Worm (Caenorhabditis elegans) whole organism, young adult: Measurements from ENCODE around the gene kbp-3.

Experiments used
- B0035.1 ChIP-seq: sonication (generic microtip); optimal IDR thresholded peaks from 2 replicates; lab custom pipeline; 2016; ENCODE audit warnings: missing genetic modification characterization, mild to moderate bottlenecking, missing compliant biosample characterization, missing genotype, missing genetic modification reagents
- B0261.1 ChIP-seq: sonication (generic microtip); optimal IDR thresholded peaks from 2 replicates; lab custom pipeline; 2016; ENCODE audit warnings: mild to moderate bottlenecking, missing genetic modification characterization, moderate library complexity, missing compliant biosample characterization
- C17E4.6 ChIP-seq: fragments of 200-800 bp; sonication (Bioruptor generic); IDR thresholded peaks from 2 replicates; pipeline ENCODE4 v1.3.6; 2022; ENCODE audit warnings: missing genetic modification reagents, missing genetic modification characterization, missing compliant biosample characterization
- F33H1.4 ChIP-seq: fragments of 200-800 bp; sonication (Bioruptor generic); IDR thresholded peaks from 2 replicates; pipeline ENCODE4 v1.3.6; 2022; ENCODE audit warnings: missing genetic modification reagents, missing genetic modification characterization, missing compliant biosample characterization
- F49E8.2 ChIP-seq: sonication (generic microtip); optimal IDR thresholded peaks from 3 replicates; lab custom pipeline; 2017; ENCODE audit warnings: missing genetic modification characterization, mild to moderate bottlenecking, missing compliant biosample characterization, antibody characterized with exemption, moderate library complexity; ENCODE audit not compliant: insufficient read depth
- F57A8.1 ChIP-seq: fragments of 200-800 bp; sonication (Bioruptor generic); optimal IDR thresholded peaks from 2 replicates; lab custom pipeline; 2018; ENCODE audit warnings: mild to moderate bottlenecking, missing genetic modification characterization, moderate library complexity, missing compliant biosample characterization
- K11D2.4 ChIP-seq: fragments of 200-800 bp; sonication (Bioruptor generic); IDR thresholded peaks from 2 replicates; pipeline ENCODE4 v1.3.6; 2022; ENCODE audit warnings: missing genetic modification reagents, missing genetic modification characterization, missing compliant biosample characterization
- K12H6.12 ChIP-seq: fragments of 200-800 bp; sonication (Bioruptor generic); optimal IDR thresholded peaks from 2 replicates; lab custom pipeline; 2018; ENCODE audit warnings: mild to moderate bottlenecking, missing genetic modification characterization, missing compliant biosample characterization
- Y53F4B.3 ChIP-seq: fragments of 200-800 bp; sonication (Bioruptor generic); IDR thresholded peaks from 2 replicates; pipeline ENCODE4 v1.3.6; 2022; ENCODE audit warnings: missing genetic modification reagents, missing genetic modification characterization, missing compliant biosample characterization
- Y56A3A.18 ChIP-seq: fragments of 200-800 bp; sonication (Bioruptor generic); IDR thresholded peaks from 2 replicates; pipeline ENCODE4 v1.3.6; 2022; ENCODE audit warnings: missing genetic modification reagents, missing genetic modification characterization, missing compliant biosample characterization
- ZK185.1 ChIP-seq: sonication (generic microtip); optimal IDR thresholded peaks from 2 replicates; lab custom pipeline; 2016; ENCODE audit warnings: mild to moderate bottlenecking, missing genetic modification characterization, missing compliant biosample characterization; ENCODE audit not compliant: poor library complexity, severe bottlenecking
- akir-1 ChIP-seq: fragments of 200-800 bp; sonication (Bioruptor generic); optimal IDR thresholded peaks from 2 replicates; lab custom pipeline; 2018; ENCODE audit warnings: mild to moderate bottlenecking, missing genetic modification characterization, moderate library complexity, missing compliant biosample characterization
- aptf-2 ChIP-seq: fragments of 200-800 bp; sonication (Bioruptor generic); conservative IDR thresholded peaks from 2 replicates; pipeline ENCODE4 v1.3.6; 2022; ENCODE audit warnings: missing genetic modification reagents, missing genetic modification characterization, missing compliant biosample characterization
- atf-7 ChIP-seq: sonication (generic microtip); optimal IDR thresholded peaks from 2 replicates; lab custom pipeline; 2017; ENCODE audit warnings: mild to moderate bottlenecking, missing genetic modification characterization, missing compliant biosample characterization
- attf-5 ChIP-seq: fragments of 200-800 bp; sonication (Bioruptor generic); optimal IDR thresholded peaks from 2 replicates; lab custom pipeline; 2018; ENCODE audit warnings: mild to moderate bottlenecking, missing genetic modification characterization, missing compliant biosample characterization
- bed-1 ChIP-seq: fragments of 200-800 bp; sonication (Bioruptor generic); IDR thresholded peaks from 2 replicates; pipeline ENCODE4 v1.3.6; 2022; ENCODE audit warnings: missing genetic modification reagents, missing genetic modification characterization, missing compliant biosample characterization
- cebp-1 ChIP-seq, 2 experiments: fragments of 200-800 bp in 1 of 2; sonication (Bioruptor generic) in 1 of 2; sonication (generic microtip) in 1 of 2; IDR thresholded peaks in 1 of 2; optimal IDR thresholded peaks in 1 of 2; 2 replicates each; pipeline versions ENCODE4 v1.3.6 to Lab custom; 2017 to 2022; ENCODE audit warnings: missing compliant biosample characterization in 2 of 2, missing genetic modification characterization in 2 of 2, mild to moderate bottlenecking in 1 of 2, missing genetic modification reagents in 1 of 2, moderate library complexity in 1 of 2
- ceh-58 ChIP-seq: fragments of 200-800 bp; sonication (Bioruptor generic); IDR thresholded peaks from 2 replicates; pipeline ENCODE4 v1.3.6; 2022; ENCODE audit warnings: missing genetic modification characterization, missing compliant biosample characterization
- chd-7 ChIP-seq: sonication (generic microtip); optimal IDR thresholded peaks from 2 replicates; lab custom pipeline; 2016; ENCODE audit warnings: mild to moderate bottlenecking, missing genetic modification characterization, moderate library complexity, missing compliant biosample characterization
- dox-1 ChIP-seq: fragments of 200-800 bp; sonication (Bioruptor generic); IDR thresholded peaks from 2 replicates; pipeline ENCODE4 v1.3.6; 2022; ENCODE audit warnings: missing genetic modification reagents, missing genetic modification characterization, missing compliant biosample characterization
- dpl-1 ChIP-seq: fragments of 150-350 bp; optimal IDR thresholded peaks from 2 replicates; lab custom pipeline; 2014; ENCODE audit warnings: missing biosample characterization, missing genetic modification reagents, missing genetic modification characterization
- egl-44 ChIP-seq: fragments of 200-800 bp; sonication (Bioruptor generic); IDR thresholded peaks from 2 replicates; pipeline ENCODE4 v1.3.6; 2022; ENCODE audit warnings: missing genetic modification reagents, missing genetic modification characterization, missing compliant biosample characterization
- egrh-3 ChIP-seq: fragments of 200-800 bp; sonication (Bioruptor generic); IDR thresholded peaks from 2 replicates; pipeline ENCODE4 v1.3.6; 2022; ENCODE audit warnings: missing genetic modification reagents, missing genetic modification characterization, missing compliant biosample characterization
- fkh-3 ChIP-seq: sonication (generic microtip); optimal IDR thresholded peaks from 2 replicates; lab custom pipeline; 2016; ENCODE audit warnings: mild to moderate bottlenecking, missing genetic modification characterization, missing compliant biosample characterization
- hlh-12 ChIP-seq: sonication (generic microtip); optimal IDR thresholded peaks from 2 replicates; lab custom pipeline; 2016; ENCODE audit warnings: missing genetic modification characterization, missing compliant biosample characterization
- hmg-1.2 ChIP-seq: fragments of 200-800 bp; sonication (Bioruptor generic); IDR thresholded peaks from 2 replicates; pipeline ENCODE4 v1.3.6; 2022; ENCODE audit warnings: missing genetic modification reagents, missing genetic modification characterization, missing compliant biosample characterization
- hrde-1 ChIP-seq: sonication (generic microtip); optimal IDR thresholded peaks from 2 replicates; lab custom pipeline; 2016; ENCODE audit warnings: missing genetic modification characterization, mild to moderate bottlenecking, missing compliant biosample characterization, moderate library complexity, missing genotype, missing genetic modification reagents, borderline replicate concordance
- let-526 ChIP-seq: fragments of 200-800 bp; sonication (Bioruptor generic); IDR thresholded peaks from 2 replicates; pipeline ENCODE4 v1.3.6; 2022; ENCODE audit warnings: missing genetic modification reagents, missing genetic modification characterization, missing compliant biosample characterization
- lin-54 ChIP-seq: fragments of 200-800 bp; sonication (Bioruptor generic); optimal IDR thresholded peaks from 2 replicates; lab custom pipeline; 2018; ENCODE audit warnings: mild to moderate bottlenecking, missing genetic modification characterization, missing compliant biosample characterization
- lsl-1 ChIP-seq: fragments of 200-800 bp; sonication (Bioruptor generic); optimal IDR thresholded peaks from 2 replicates; lab custom pipeline; 2018; ENCODE audit warnings: mild to moderate bottlenecking, missing genetic modification characterization, moderate library complexity, missing compliant biosample characterization
- madf-10 ChIP-seq: sonication (generic microtip); optimal IDR thresholded peaks from 2 replicates; lab custom pipeline; 2016; ENCODE audit warnings: mild to moderate bottlenecking, missing genetic modification characterization, missing compliant biosample characterization
- madf-6 ChIP-seq: fragments of 200-800 bp; sonication (Bioruptor generic); IDR thresholded peaks from 2 replicates; pipeline ENCODE4 v1.3.6; 2022; ENCODE audit warnings: missing genetic modification reagents, missing genetic modification characterization, missing compliant biosample characterization
- mcd-1 ChIP-seq: fragments of 200-800 bp; sonication (Bioruptor generic); IDR thresholded peaks from 2 replicates; pipeline ENCODE4 v1.3.6; 2022; ENCODE audit warnings: missing genetic modification reagents, missing genetic modification characterization, missing compliant biosample characterization
- nfya-1 ChIP-seq: sonication (generic microtip); optimal IDR thresholded peaks from 2 replicates; lab custom pipeline; 2017; ENCODE audit warnings: antibody characterized with exemption, missing compliant biosample characterization, missing genetic modification characterization, borderline replicate concordance; ENCODE audit not compliant: insufficient read depth
- nhr-120 ChIP-seq: fragments of 200-800 bp; sonication (Bioruptor generic); IDR thresholded peaks from 2 replicates; pipeline ENCODE4 v1.3.6; 2022; ENCODE audit warnings: missing genetic modification characterization, missing compliant biosample characterization
- nhr-179 ChIP-seq: sonication (generic microtip); optimal IDR thresholded peaks from 2 replicates; lab custom pipeline; 2016; ENCODE audit warnings: mild to moderate bottlenecking, missing genetic modification characterization, missing compliant biosample characterization
- pbrm-1 ChIP-seq: fragments of 200-800 bp; sonication (Bioruptor generic); IDR thresholded peaks from 2 replicates; pipeline ENCODE4 v1.3.6; 2022; ENCODE audit warnings: missing genetic modification reagents, missing genetic modification characterization, missing compliant biosample characterization
- rcor-1 ChIP-seq: fragments of 200-800 bp; sonication (Bioruptor generic); IDR thresholded peaks from 2 replicates; pipeline ENCODE4 v1.3.6; 2022; ENCODE audit warnings: missing genetic modification reagents, missing genetic modification characterization, missing compliant biosample characterization
- repo-1 ChIP-seq: sonication (generic microtip); optimal IDR thresholded peaks from 2 replicates; lab custom pipeline; 2017; ENCODE audit warnings: mild to moderate bottlenecking, missing genetic modification characterization, missing compliant biosample characterization
- snpc-4 ChIP-seq, 5 experiments: fragments of 150-350 bp in 1 of 5; sonication (generic microtip) in 4 of 5; optimal IDR thresholded peaks; 2 replicates each; lab custom pipeline; 2014 to 2018; ENCODE audit warnings: missing genetic modification characterization in 5 of 5, missing biosample characterization in 3 of 5, antibody characterized with exemption in 2 of 5, mild to moderate bottlenecking in 2 of 5, missing compliant biosample characterization in 2 of 5, missing genotype in 2 of 5, moderate library complexity in 2 of 5, missing genetic modification reagents in 1 of 5
- tlf-1 ChIP-seq: fragments of 200-800 bp; sonication (Bioruptor generic); optimal IDR thresholded peaks from 2 replicates; lab custom pipeline; 2018; ENCODE audit warnings: mild to moderate bottlenecking, missing genetic modification characterization, missing compliant biosample characterization
- unc-62 ChIP-seq: fragments of 150-350 bp; optimal IDR thresholded peaks from 2 replicates; lab custom pipeline; 2014; ENCODE audit warnings: missing biosample characterization, missing genetic modification reagents, missing genetic modification characterization
- zfh-2 ChIP-seq: fragments of 200-800 bp; sonication (Bioruptor generic); conservative IDR thresholded peaks from 2 replicates; pipeline ENCODE4 v1.3.6; 2022; ENCODE audit warnings: missing genetic modification reagents, missing genetic modification characterization, missing compliant biosample characterization
- zim-3 ChIP-seq: sonication (generic microtip); optimal IDR thresholded peaks from 2 replicates; lab custom pipeline; 2017; ENCODE audit warnings: mild to moderate bottlenecking, missing genetic modification characterization, moderate library complexity, missing compliant biosample characterization
- ztf-26 ChIP-seq: sonication (generic microtip); optimal IDR thresholded peaks from 2 replicates; lab custom pipeline; 2017; ENCODE audit warnings: missing genetic modification characterization, missing compliant biosample characterization
- ztf-3 ChIP-seq: fragments of 200-800 bp; sonication (Bioruptor generic); optimal IDR thresholded peaks from 2 replicates; lab custom pipeline; 2018; ENCODE audit warnings: mild to moderate bottlenecking, missing genetic modification characterization, missing compliant biosample characterization
- ztf-6 ChIP-seq: fragments of 200-800 bp; sonication (Bioruptor generic); IDR thresholded peaks from 2 replicates; pipeline ENCODE4 v1.3.6; 2022; ENCODE audit warnings: missing genetic modification reagents, missing genetic modification characterization, missing compliant biosample characterization

The kbp-3 gene

ce11 chrII:14350768-14351167, 39.1 kb downstream of the kbp-3 start (continued):
- TF ChIP-seq attf-5 (GFP tag; lab: Kevin White, UChicago) (no peak), tlf-1 (GFP tag; lab: Kevin White, UChicago) (peak; percentile 31), ceh-58 (GFP tag; lab: Robert Waterston, UW) (0 out of 2 replicates have a peak, but pooled peaks have one; percentile 58), C17E4.6 (GFP tag; lab: Robert Waterston, UW) (no peak; the same call in 1 of the 2 replicates), ztf-3 (GFP tag; lab: Kevin White, UChicago) (no peak), F57A8.1 (no peak), rcor-1 (GFP tag; lab: Robert Waterston, UW) (peak; percentile 55), fkh-3 (tag; lab: Kevin White, UChicago) (no peak), chd-7 (tag; lab: Kevin White, UChicago) (peak; percentile 63), nfya-1 (tag; lab: Kevin White, UChicago) (no peak), F49E8.2 (peak; percentile 75), unc-62 (GFP tag; lab: Kevin White, UChicago) (no peak), ztf-26 (tag; lab: Kevin White, UChicago) (no peak), repo-1 (tag; lab: Kevin White, UChicago) (peak; percentile 71), Y56A3A.18 (GFP tag; lab: Robert Waterston, UW) (no peak), K12H6.12 (no peak), nhr-179 (no peak), egrh-3 (GFP tag; lab: Robert Waterston, UW) (no peak), lin-54 (peak; percentile 30), hrde-1 (peak; percentile 70), B0035.1 (no peak), K11D2.4 (GFP tag; lab: Robert Waterston, UW) (no peak), aptf-2 (GFP tag; lab: Robert Waterston, UW) (no peak), madf-6 (peak; percentile 75), cebp-1 (GFP tag; IDR thresholded peaks at IDR 0.05; lab: Robert Waterston, UW) (no peak), cebp-1 (tag; optimal IDR thresholded peaks at IDR 0.05; lab: Kevin White, UChicago) (peak; percentile 71), mcd-1 (GFP tag; lab: Robert Waterston, UW) (peak; percentile 38; the same call in 1 of the 2 replicates), zim-3 (tag; lab: Kevin White, UChicago) (peak; percentile 38), Y53F4B.3 (no peak), snpc-4 (GFP tag; optimal IDR thresholded peaks at IDR 0.05; lab: Kevin White, UChicago) (no peak), snpc-4 (tag; optimal IDR thresholded peaks at IDR 0.05; lab: Kevin White, UChicago) (peak in 1 of 4 experiments; percentile 42), lsl-1 (GFP tag; lab: Kevin White, UChicago) (peak; percentile 46), hlh-12 (tag; lab: Kevin White, UChicago) (no peak), nhr-120 (GFP tag; lab: Robert Waterston, UW) (no peak), egl-44 (GFP tag; lab: Robert Waterston, UW) (0 out of 2 replicates have a peak, but pooled peaks have one; percentile 41), pbrm-1 (0 out of 2 replicates have a peak, but pooled peaks have one; percentile 28), let-526 (no peak), ZK185.1 (tag; lab: Kevin White, UChicago) (no peak), atf-7 (tag; lab: Kevin White, UChicago) (peak; percentile 68), hmg-1.2 (GFP tag; lab: Robert Waterston, UW) (peak; percentile 25; the same call in 1 of the 2 replicates), bed-1 (no peak), F33H1.4 (GFP tag; lab: Robert Waterston, UW) (no peak), ztf-6 (GFP tag; lab: Robert Waterston, UW) (no peak), B0261.1 (tag; lab: Kevin White, UChicago) (no peak), dox-1 (no peak), madf-10 (tag; lab: Kevin White, UChicago) (no peak), dpl-1 (GFP tag; lab: Kevin White, UChicago) (no peak), zfh-2 (GFP tag; lab: Robert Waterston, UW) (peak; percentile 6; the same call in 1 of the 2 replicates), akir-1 (GFP tag; lab: Kevin White, UChicago) (no peak)
